Worm (Caenorhabditis elegans) whole organism, L4/young adult: Measurements from ENCODE around the gene marc-2.

Source experiments
- W03F9.2 ChIP-seq: fragments of 150-350 bp; optimal IDR thresholded peaks from 2 replicates; lab custom pipeline; 2014; ENCODE audit warnings: missing biosample characterization, missing genetic modification characterization
- dao-5 ChIP-seq: sonication (generic microtip); optimal IDR thresholded peaks from 2 replicates; lab custom pipeline; 2016; ENCODE audit warnings: missing genotype, missing genetic modification characterization, moderate library complexity, missing compliant biosample characterization
- him-1 ChIP-seq: sonication (generic microtip); optimal IDR thresholded peaks from 2 replicates; lab custom pipeline; 2016; ENCODE audit warnings: missing genotype, missing genetic modification reagents, missing genetic modification characterization, missing compliant biosample characterization

DNA sequence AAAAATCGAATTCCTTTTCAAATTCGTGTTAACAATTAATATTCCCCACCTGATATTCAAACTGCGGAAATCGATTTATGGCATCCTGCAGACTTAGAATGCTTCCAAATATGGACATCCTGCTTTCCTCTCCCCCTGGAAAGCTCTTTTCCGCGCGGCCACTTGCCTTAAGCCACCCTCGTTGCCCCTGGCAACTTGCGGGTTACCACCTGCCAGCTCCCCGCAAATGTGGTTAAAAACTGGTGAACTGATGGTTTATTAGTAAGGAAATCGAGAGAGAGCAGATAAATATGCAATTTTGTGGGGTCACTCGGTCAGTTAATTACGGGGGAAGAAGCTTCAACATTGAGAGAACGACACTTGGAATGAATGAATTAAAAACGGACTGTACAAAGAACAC, 8.7 kb downstream of the marc-2 start, which contains the start of gene nphp-1:
- no peak for TF ChIP-seq him-1 (tag; lab: Kevin White, UChicago)
- no peak for TF ChIP-seq dao-5 (tag; lab: Kevin White, UChicago)
- TF ChIP-seq W03F9.2 (tag; lab: Kevin White, UChicago), result no peak
